Fruit fly (Drosophila melanogaster) whole organism, pupa: ENCODE data around the gene ball.
A peak's percentile ranks its signal among the peaks of the same experiment; 100 is the strongest.

Experiments used
- CG13204 ChIP-seq: fragments of 200-800 bp; sonication (Bioruptor generic); optimal IDR thresholded peaks from 2 replicates; lab custom pipeline; 2018; ENCODE audit warnings: missing biosample characterization, mild to moderate bottlenecking, missing genetic modification characterization, moderate library complexity
- CG8159 ChIP-seq: fragments of 200-800 bp; sonication (Bioruptor generic); optimal IDR thresholded peaks from 3 replicates; lab custom pipeline; 2018; ENCODE audit warnings: missing biosample characterization, mild to moderate bottlenecking, missing genetic modification characterization, moderate library complexity
- CG8301 ChIP-seq: fragments of 200-800 bp; sonication (Bioruptor generic); optimal IDR thresholded peaks from 2 replicates; lab custom pipeline; 2018; ENCODE audit warnings: missing biosample characterization, mild to moderate bottlenecking, missing genetic modification characterization
- EcR ChIP-seq: fragments of 200-800 bp; sonication (Bioruptor generic); optimal IDR thresholded peaks from 3 replicates; lab custom pipeline; 2019; ENCODE audit warnings: missing biosample characterization, missing genetic modification characterization, mild to moderate bottlenecking, moderate library complexity, missing genetic modification reagents
- Pif1B ChIP-seq: fragments of 200-800 bp; sonication (Bioruptor generic); optimal IDR thresholded peaks from 3 replicates; lab custom pipeline; 2016; ENCODE audit warnings: missing biosample characterization, missing genetic modification characterization
- Snoo ChIP-seq: fragments of 200-800 bp; sonication (Bioruptor generic); optimal IDR thresholded peaks from 3 replicates; lab custom pipeline; 2017; ENCODE audit warnings: missing biosample characterization, mild to moderate bottlenecking, missing genetic modification characterization, inconsistent platforms
- rn ChIP-seq: fragments of 200-800 bp; sonication (Bioruptor generic); IDR thresholded peaks from 2 replicates; pipeline ENCODE4 v1.3.6; 2022; ENCODE audit warnings: missing biosample characterization, missing genetic modification characterization

dm6 chr3R:26888086-26888724, 21.6 kb upstream of the ball start:
- TF ChIP-seq Snoo (tag; lab: Kevin White, UChicago) (peak; percentile 15), EcR (GFP tag; lab: Kevin White, UChicago) (no peak), CG13204 (GFP tag; lab: Kevin White, UChicago) (no peak), CG8301 (tag; lab: Kevin White, UChicago) (no peak), CG8159 (tag; lab: Kevin White, UChicago) (no peak), rn (GFP tag; lab: Robert Waterston, UW) (no peak), Pif1B (GFP tag; lab: Kevin White, UChicago) (no peak)
